Worm (Caenorhabditis elegans): ENCODE results near the gene col-107.

col-107 gene

ce11 chrIV:1553195-1553918, 4.8 kb downstream of the col-107 start, which contains the start of gene C34H4.2:
TSS of gene C34H4.2 (plus strand) at chrIV:1553752.
- TF ChIP-seq dao-5 (tag; optimal IDR thresholded peaks at IDR 0.05), result no peak
- TF ChIP-seq him-1 (tag; optimal IDR thresholded peaks at IDR 0.05), result no peak
- no peak for TF ChIP-seq W03F9.2 (tag; optimal IDR thresholded peaks at IDR 0.05)

ce11 chrIV:1555021-1555720, 6.7 kb downstream of the col-107 start, which contains the start of gene C34H4.1:
TSS of gene C34H4.1 (plus strand) at chrIV:1555579.
- TF ChIP-seq dao-5 (tag; optimal IDR thresholded peaks at IDR 0.05), result no peak

ce11 chrIV:1559931-1560330, 11.4 kb downstream of the col-107 start, which contains the start of gene Y41D4B.17:
TSS of gene Y41D4B.17 (plus strand) at chrIV:1560104.
- TF ChIP-seq dao-5 (tag; optimal IDR thresholded peaks at IDR 0.05) (no peak), W03F9.2 (tag; optimal IDR thresholded peaks at IDR 0.05) (no peak), him-1 (tag; optimal IDR thresholded peaks at IDR 0.05) (no peak)

- TF ChIP-seq dao-5 (tag; optimal IDR thresholded peaks at IDR 0.05), result no peak
- no peak for TF ChIP-seq him-1 (tag; optimal IDR thresholded peaks at IDR 0.05)
- TF ChIP-seq W03F9.2 (tag; optimal IDR thresholded peaks at IDR 0.05), result no peak
These were observed 13.4 kb downstream of the col-107 start, which contains the start of gene hpo-6 for ce11 chrIV:1561884-1562283. TSS of gene hpo-6 (plus strand) at chrIV:1562184.

- TF ChIP-seq dao-5 (tag; optimal IDR thresholded peaks at IDR 0.05) (no peak), him-1 (tag; optimal IDR thresholded peaks at IDR 0.05) (no peak), W03F9.2 (tag; optimal IDR thresholded peaks at IDR 0.05) (no peak)
These were observed 15.1 kb downstream of the col-107 start, which contains the start of gene Y41D4B.15 for ce11 chrIV:1563476-1564131. TSS of gene Y41D4B.15 (plus strand) at chrIV:1564081.

- TF ChIP-seq dao-5 (tag; optimal IDR thresholded peaks at IDR 0.05) (no peak), him-1 (tag; optimal IDR thresholded peaks at IDR 0.05) (no peak), W03F9.2 (tag; optimal IDR thresholded peaks at IDR 0.05) (no peak)
These were observed 17.2 kb downstream of the col-107 start for ce11 chrIV:1565725-1566124.

ce11 chrIV:1567577-1567976, 19.1 kb downstream of the col-107 start:
- no peak for TF ChIP-seq W03F9.2 (tag; optimal IDR thresholded peaks at IDR 0.05)
- no peak for TF ChIP-seq dao-5 (tag; optimal IDR thresholded peaks at IDR 0.05)
- TF ChIP-seq him-1 (tag; optimal IDR thresholded peaks at IDR 0.05), result no peak

- TF ChIP-seq him-1 (tag; optimal IDR thresholded peaks at IDR 0.05), result no peak
- no peak for TF ChIP-seq W03F9.2 (tag; optimal IDR thresholded peaks at IDR 0.05)
- no peak for TF ChIP-seq dao-5 (tag; optimal IDR thresholded peaks at IDR 0.05)
These were observed 28.2 kb downstream of the col-107 start, which contains the start of gene Y41D4B.14 for ce11 chrIV:1576731-1577130. TSS of gene Y41D4B.14 (plus strand) at chrIV:1577031.

- TF ChIP-seq dao-5 (tag; optimal IDR thresholded peaks at IDR 0.05), result no peak
- no peak for TF ChIP-seq him-1 (tag; optimal IDR thresholded peaks at IDR 0.05)
- peak; percentile 88 for TF ChIP-seq W03F9.2 (tag; optimal IDR thresholded peaks at IDR 0.05)
These were observed 47.3 kb downstream of the col-107 start, which contains the start of gene npp-8 for ce11 chrIV:1595802-1596201. TSS of gene npp-8 (minus strand) at chrIV:1595824.

- TF ChIP-seq W03F9.2 (tag; optimal IDR thresholded peaks at IDR 0.05), result no peak
- TF ChIP-seq him-1 (tag; optimal IDR thresholded peaks at IDR 0.05), result no peak
- TF ChIP-seq dao-5 (tag; optimal IDR thresholded peaks at IDR 0.05), result no peak
These were observed 48.5 kb downstream of the col-107 start, which contains the start of gene ced-2 for ce11 chrIV:1597018-1597417. TSS of gene ced-2 (plus strand) at chrIV:1597318.

Data from whole organism, L4/young adult.